Worm (Caenorhabditis elegans): Measurements from ENCODE around the gene T02B11.9.

DNA sequence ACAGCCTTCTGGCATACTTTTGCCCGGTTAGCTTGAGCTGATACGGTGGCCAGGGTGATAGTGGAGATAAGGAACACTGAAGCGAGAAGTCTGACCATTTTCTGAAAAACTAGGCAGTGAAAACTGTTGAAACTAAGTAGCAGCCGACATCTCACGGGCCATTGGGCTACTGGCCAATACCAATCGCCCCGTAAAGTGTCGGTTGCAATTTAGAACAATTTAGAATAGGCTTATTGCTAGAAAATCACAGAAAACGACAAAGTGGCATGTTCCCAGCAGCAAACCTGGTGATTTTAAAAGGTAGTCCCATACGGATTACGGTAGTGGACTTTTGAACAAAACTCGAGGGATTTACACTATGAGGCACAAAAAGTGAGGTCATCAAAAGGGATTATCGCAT is 5.0 kb upstream of the T02B11.9 start, which contains the start of gene T02B11.4:
- TF ChIP-seq cog-1 (tag; optimal IDR thresholded peaks at IDR 0.05), result no peak
- no peak for TF ChIP-seq flt-1 (GFP tag; IDR thresholded peaks at IDR 0.05)
- TF ChIP-seq T22C8.4 (GFP tag; IDR thresholded peaks at IDR 0.05), result no peak
- no peak for TF ChIP-seq ref-1 (GFP tag; conservative IDR thresholded peaks at IDR 0.05)
- no peak for TF ChIP-seq ztf-23 (GFP tag; IDR thresholded peaks at IDR 0.05)
